Worm (Caenorhabditis elegans) whole organism, L3 larva: ENCODE data around the gene sws-1.

Experiments used
- R02D3.7 ChIP-seq: fragments of 150-350 bp; optimal IDR thresholded peaks from 2 replicates; lab custom pipeline; 2014; ENCODE audit warnings: missing biosample characterization, missing genetic modification characterization
- aly-2 ChIP-seq: fragments of 150-350 bp; optimal IDR thresholded peaks from 2 replicates; lab custom pipeline; 2014; ENCODE audit warnings: missing biosample characterization, missing genetic modification characterization
- ama-1 ChIP-seq: fragments of 150-350 bp; optimal IDR thresholded peaks from 2 replicates; lab custom pipeline; 2018
- ceh-16 ChIP-seq: sonication (generic microtip); optimal IDR thresholded peaks from 2 replicates; lab custom pipeline; 2017; ENCODE audit warnings: missing biosample characterization, missing genetic modification characterization
- ceh-28 ChIP-seq: fragments of 150-350 bp; optimal IDR thresholded peaks from 2 replicates; lab custom pipeline; 2014; ENCODE audit warnings: missing biosample characterization, missing genetic modification reagents, missing genetic modification characterization
- ceh-9 ChIP-seq: sonication (generic microtip); optimal IDR thresholded peaks from 2 replicates; lab custom pipeline; 2018; ENCODE audit warnings: missing biosample characterization, missing genetic modification characterization
- daf-12 ChIP-seq: fragments of 150-350 bp; optimal IDR thresholded peaks from 2 replicates; lab custom pipeline; 2014; ENCODE audit warnings: missing biosample characterization, missing genetic modification reagents, missing genetic modification characterization
- egl-27 ChIP-seq: sonication (generic microtip); optimal IDR thresholded peaks from 4 replicates; lab custom pipeline; 2017; ENCODE audit warnings: missing biosample characterization, missing genetic modification reagents, missing genetic modification characterization
- elt-2 ChIP-seq: sonication (generic microtip); optimal IDR thresholded peaks from 2 replicates; lab custom pipeline; 2016; ENCODE audit warnings: missing genetic modification reagents, mild to moderate bottlenecking, missing genetic modification characterization, missing compliant biosample characterization
- elt-3 ChIP-seq, 3 experiments: fragments of 150-350 bp in 1 of 3; sonication (generic microtip) in 2 of 3; optimal IDR thresholded peaks; 2 replicates in 2 of 3; 4 replicates in 1 of 3; lab custom pipeline; 2014 to 2017; ENCODE audit warnings: missing biosample characterization in 3 of 3, missing genetic modification characterization in 3 of 3
- eor-1 ChIP-seq, 2 experiments: fragments of 150-350 bp; optimal IDR thresholded peaks; 2 replicates each; lab custom pipeline; 2014 to 2018; ENCODE audit warnings: missing biosample characterization in 2 of 2, missing genetic modification characterization in 2 of 2
- fos-1 ChIP-seq: fragments of 150-350 bp; optimal IDR thresholded peaks from 2 replicates; lab custom pipeline; 2014; ENCODE audit warnings: missing biosample characterization, missing genetic modification characterization
- jun-1 ChIP-seq: fragments of 150-350 bp; optimal IDR thresholded peaks from 2 replicates; lab custom pipeline; 2014; ENCODE audit warnings: missing biosample characterization, missing genetic modification reagents, missing genetic modification characterization
- lin-15B ChIP-seq: fragments of 150-350 bp; optimal IDR thresholded peaks from 2 replicates; lab custom pipeline; 2014; ENCODE audit warnings: missing biosample characterization, missing genetic modification characterization
- lin-39 ChIP-seq: fragments of 150-350 bp; optimal IDR thresholded peaks from 2 replicates; lab custom pipeline; 2018; ENCODE audit warnings: missing biosample characterization, missing genetic modification reagents, missing genetic modification characterization
- lsy-12 ChIP-seq: sonication (generic microtip); optimal IDR thresholded peaks from 2 replicates; lab custom pipeline; 2016; ENCODE audit warnings: mild to moderate bottlenecking, missing genetic modification characterization, missing compliant biosample characterization
- mdl-1 ChIP-seq: fragments of 150-350 bp; optimal IDR thresholded peaks from 2 replicates; lab custom pipeline; 2014; ENCODE audit warnings: missing biosample characterization, missing genetic modification characterization
- mml-1 ChIP-seq: fragments of 150-350 bp; sonication (generic microtip); optimal IDR thresholded peaks from 3 replicates; lab custom pipeline; 2014; ENCODE audit warnings: missing biosample characterization, missing genetic modification characterization
- nfya-1 ChIP-seq: sonication (generic microtip); optimal IDR thresholded peaks from 2 replicates; lab custom pipeline; 2017; ENCODE audit warnings: missing genetic modification characterization, mild to moderate bottlenecking, missing compliant biosample characterization, antibody characterized with exemption, moderate library complexity; ENCODE audit not compliant: insufficient read depth
- nhr-11 ChIP-seq: fragments of 150-350 bp; optimal IDR thresholded peaks from 2 replicates; lab custom pipeline; 2014; ENCODE audit warnings: missing biosample characterization, missing genetic modification characterization
- nhr-12 ChIP-seq: fragments of 150-350 bp; optimal IDR thresholded peaks from 2 replicates; lab custom pipeline; 2014; ENCODE audit warnings: missing biosample characterization, missing genetic modification characterization
- nhr-25 ChIP-seq: sonication (generic microtip); optimal IDR thresholded peaks from 2 replicates; lab custom pipeline; 2017; ENCODE audit warnings: missing biosample characterization, missing genetic modification characterization
- nhr-28 ChIP-seq: fragments of 150-350 bp; optimal IDR thresholded peaks from 2 replicates; lab custom pipeline; 2014; ENCODE audit warnings: missing biosample characterization, missing genetic modification characterization
- nhr-67 ChIP-seq: fragments of 150-350 bp; optimal IDR thresholded peaks from 2 replicates; lab custom pipeline; 2014; ENCODE audit warnings: missing biosample characterization, missing genetic modification characterization
- nhr-77 ChIP-seq: fragments of 150-350 bp; optimal IDR thresholded peaks from 2 replicates; lab custom pipeline; 2014; ENCODE audit warnings: missing biosample characterization, missing genetic modification characterization
- pha-4 ChIP-seq: fragments of 150-350 bp; optimal IDR thresholded peaks from 2 replicates; lab custom pipeline; 2014; ENCODE audit warnings: missing biosample characterization, missing genetic modification reagents, missing genetic modification characterization
- pqm-1 ChIP-seq: fragments of 150-350 bp; optimal IDR thresholded peaks from 2 replicates; lab custom pipeline; 2017; ENCODE audit warnings: missing biosample characterization, missing genetic modification characterization, inconsistent platforms
- sea-2 ChIP-seq: fragments of 150-350 bp; sonication (generic microtip); optimal IDR thresholded peaks from 4 replicates; lab custom pipeline; 2014; ENCODE audit warnings: missing biosample characterization, missing genetic modification reagents, missing genetic modification characterization
- snpc-4 ChIP-seq: fragments of 150-350 bp; optimal IDR thresholded peaks from 2 replicates; lab custom pipeline; 2014; ENCODE audit warnings: missing biosample characterization, missing genetic modification characterization
- tbx-2 ChIP-seq: sonication (generic microtip); optimal IDR thresholded peaks from 2 replicates; lab custom pipeline; 2016; ENCODE audit warnings: mild to moderate bottlenecking, missing genetic modification characterization, missing compliant biosample characterization
- unc-62 ChIP-seq: fragments of 150-350 bp; sonication (generic microtip); optimal IDR thresholded peaks from 4 replicates; lab custom pipeline; 2014; ENCODE audit warnings: missing biosample characterization, missing genetic modification reagents, missing genetic modification characterization
- zag-1 ChIP-seq: fragments of 150-350 bp; optimal IDR thresholded peaks from 2 replicates; lab custom pipeline; 2014; ENCODE audit warnings: missing biosample characterization, missing genetic modification characterization
- ztf-11 ChIP-seq: fragments of 150-350 bp; optimal IDR thresholded peaks from 2 replicates; lab custom pipeline; 2014; ENCODE audit warnings: missing biosample characterization, missing genetic modification characterization
- ztf-4 ChIP-seq: fragments of 150-350 bp; optimal IDR thresholded peaks from 2 replicates; lab custom pipeline; 2014; ENCODE audit warnings: missing biosample characterization, missing genetic modification characterization

The sws-1 gene

DNA sequence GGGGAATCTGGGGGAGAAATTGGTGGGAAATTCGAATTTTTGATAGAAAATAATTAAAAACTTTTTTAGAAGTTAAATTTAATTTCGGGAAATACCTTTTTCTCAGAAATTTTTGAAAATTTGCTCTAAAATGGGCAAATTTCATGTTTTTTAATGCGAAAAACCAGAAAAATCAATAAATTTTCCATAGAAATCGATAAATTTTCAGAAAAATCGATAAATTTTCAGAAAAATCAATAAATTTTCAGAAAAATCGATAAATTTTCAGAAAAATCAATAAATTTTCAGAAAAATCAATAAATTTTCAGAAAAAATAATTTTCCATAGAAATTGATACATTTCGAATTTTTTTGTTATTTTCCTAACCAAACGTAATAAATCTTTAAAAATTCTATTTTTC, 4.8 kb upstream of the sws-1 start:
- no peak for TF ChIP-seq ceh-16 (tag; lab: Kevin White, UChicago)
- TF ChIP-seq ceh-28 = peak; percentile 90

DNA sequence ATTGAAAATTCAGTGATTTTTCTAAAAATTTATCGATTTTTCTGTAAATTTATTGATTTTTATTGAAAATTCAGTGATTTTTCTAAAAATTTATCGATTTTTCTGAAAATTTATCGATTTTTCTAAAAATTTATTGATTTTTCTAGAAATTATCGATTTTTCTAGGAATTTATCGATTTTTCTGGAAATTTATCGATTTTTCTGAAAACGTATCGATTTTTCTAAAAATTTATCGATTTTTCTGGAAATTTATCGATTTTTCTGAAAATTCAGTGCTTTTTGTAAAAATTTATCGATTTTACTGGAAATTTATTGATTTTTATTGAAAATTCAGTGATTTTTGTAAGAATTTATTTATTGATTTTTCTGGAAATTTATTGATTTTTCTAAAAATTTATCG, 3.4 kb upstream of the sws-1 start:
- peak; percentile 83 for TF ChIP-seq ceh-28

DNA sequence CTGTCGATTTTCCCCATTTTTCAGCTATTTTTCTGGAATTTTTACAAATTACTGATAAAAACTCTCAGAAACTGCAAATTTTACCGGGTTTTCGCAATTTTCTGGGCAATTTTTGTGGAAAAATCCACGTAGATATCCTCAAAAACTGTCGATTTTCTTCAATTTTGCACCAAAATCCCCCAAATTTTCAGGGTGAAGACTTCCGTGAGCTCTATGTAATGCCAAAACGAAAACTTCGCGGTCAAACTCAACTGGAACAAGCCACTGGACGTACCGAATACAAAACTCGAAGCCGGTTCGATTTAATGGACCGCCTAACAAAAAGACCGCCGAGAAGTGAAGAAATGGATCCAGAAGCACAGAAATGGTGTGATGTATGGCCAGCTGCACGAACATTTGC, 457 bp upstream of the sws-1 start:
- TF ChIP-seq nhr-77 (tag; lab: Kevin White, UChicago) (no peak), nhr-11 (no peak), ztf-4 (tag; lab: Kevin White, UChicago) (no peak), snpc-4 (tag; lab: Kevin White, UChicago) (no peak), ztf-11 (tag; lab: Kevin White, UChicago) (no peak), sea-2 (GFP tag; lab: Kevin White, UChicago) (no peak), egl-27 (tag; lab: Kevin White, UChicago) (no peak), unc-62 (no peak), aly-2 (tag; lab: Kevin White, UChicago) (no peak), zag-1 (tag; lab: Kevin White, UChicago) (no peak), lin-39 (tag; lab: Kevin White, UChicago) (no peak), jun-1 (tag; lab: Kevin White, UChicago) (no peak), nhr-25 (tag; lab: Kevin White, UChicago) (no peak), eor-1 (tag; optimal IDR thresholded peaks at IDR 0.05; lab: Kevin White, UChicago) (no peak), elt-3 (tag; optimal IDR thresholded peaks at IDR 0.05; lab: Kevin White, UChicago) (no peak)

ce11 chrV:18978301-18978700, 3.0 kb downstream of the sws-1 start:
- TF ChIP-seq aly-2 (tag; lab: Kevin White, UChicago) = no peak
- no peak for TF ChIP-seq nfya-1
- no peak for TF ChIP-seq lsy-12
- peak; percentile 24 for TF ChIP-seq pqm-1 (tag; lab: Kevin White, UChicago)
- no peak for TF ChIP-seq unc-62
- peak; percentile 75 for TF ChIP-seq elt-2 (tag; lab: Kevin White, UChicago)
- no peak for TF ChIP-seq nhr-28 (tag; lab: Kevin White, UChicago)
- TF ChIP-seq nhr-67 (tag; lab: Kevin White, UChicago) = no peak
- TF ChIP-seq ama-1 (lab: Kevin White, UChicago) = no peak
- TF ChIP-seq mml-1 (tag; lab: Kevin White, UChicago) = no peak
- TF ChIP-seq zag-1 (tag; lab: Kevin White, UChicago) = no peak
- TF ChIP-seq ceh-9 (tag; lab: Kevin White, UChicago) = no peak
- TF ChIP-seq pha-4 (tag; lab: Kevin White, UChicago) = peak; percentile 35
- TF ChIP-seq tbx-2 (tag; lab: Kevin White, UChicago) = no peak

ce11 chrV:18977876-18978275, 3.4 kb downstream of the sws-1 start, which contains the start of gene Y39B6A.41:
Gene Y39B6A.41, minus strand, starts transcription at chrV:18977976.
- TF ChIP-seq fos-1 (tag; lab: Kevin White, UChicago) (no peak), ama-1 (lab: Kevin White, UChicago) (no peak), lin-15B (tag; lab: Kevin White, UChicago) (no peak), nhr-12 (tag; lab: Kevin White, UChicago) (no peak), ztf-4 (tag; lab: Kevin White, UChicago) (no peak), daf-12 (tag; lab: Kevin White, UChicago) (no peak), R02D3.7 (tag; lab: Kevin White, UChicago) (no peak), ztf-11 (tag; lab: Kevin White, UChicago) (no peak), egl-27 (tag; lab: Kevin White, UChicago) (no peak), tbx-2 (tag; lab: Kevin White, UChicago) (no peak)

DNA sequence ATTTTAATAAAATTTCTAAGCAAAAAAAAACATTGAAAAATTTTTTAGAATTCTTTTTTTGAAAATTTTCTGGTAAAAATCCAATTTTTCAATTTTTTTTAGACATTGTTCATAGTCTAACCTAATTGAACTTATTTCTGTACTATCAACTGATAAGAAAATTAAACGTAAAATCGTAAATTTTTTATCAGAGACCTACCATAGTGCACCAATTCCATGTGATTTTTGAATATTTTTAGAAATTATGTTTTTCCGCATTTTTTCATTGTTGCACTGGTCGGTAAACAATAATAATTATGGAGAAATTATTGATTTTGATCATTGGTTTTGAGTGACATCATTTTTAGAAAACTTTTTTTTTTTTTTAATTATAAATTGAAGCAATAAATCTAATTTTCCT, 4.7 kb downstream of the sws-1 start:
- TF ChIP-seq pqm-1 (tag; lab: Kevin White, UChicago) = peak; percentile 10
- TF ChIP-seq mdl-1 (tag; lab: Kevin White, UChicago) = no peak
- peak; percentile 57 for TF ChIP-seq elt-2 (tag; lab: Kevin White, UChicago)
- peak; percentile 21 for TF ChIP-seq pha-4 (tag; lab: Kevin White, UChicago)
- no peak for TF ChIP-seq ztf-4 (tag; lab: Kevin White, UChicago)
- TF ChIP-seq R02D3.7 (tag; lab: Kevin White, UChicago) = no peak
- no peak for TF ChIP-seq ztf-11 (tag; lab: Kevin White, UChicago)
